Worm (Caenorhabditis elegans) whole organism, L1 larva: ENCODE results near the gene F48E8.4.

Source experiments
- C04F5.9 ChIP-seq: sonication (generic microtip); optimal IDR thresholded peaks from 2 replicates; lab custom pipeline; 2016; ENCODE audit warnings: missing genetic modification characterization, missing compliant biosample characterization
- alr-1 ChIP-seq: fragments of 200-800 bp; sonication (Bioruptor generic); optimal IDR thresholded peaks from 2 replicates; lab custom pipeline; 2018; ENCODE audit warnings: borderline replicate concordance, mild to moderate bottlenecking, missing genetic modification characterization, missing compliant biosample characterization
- blmp-1 ChIP-seq: fragments of 150-350 bp; optimal IDR thresholded peaks from 2 replicates; lab custom pipeline; 2014; ENCODE audit warnings: missing biosample characterization, missing genetic modification characterization
- ceh-88 ChIP-seq: fragments of 200-800 bp; sonication (Bioruptor generic); IDR thresholded peaks from 2 replicates; pipeline ENCODE4 v1.3.6; 2022; ENCODE audit warnings: missing genetic modification characterization, missing compliant biosample characterization
- dpl-1 ChIP-seq, 3 experiments: fragments of 150-350 bp in 2 of 3; sonication (generic microtip) in 1 of 3; optimal IDR thresholded peaks; 2 replicates each; lab custom pipeline; 2014 to 2017; ENCODE audit warnings: missing biosample characterization in 3 of 3, missing genetic modification characterization in 3 of 3, missing genetic modification reagents in 3 of 3
- dsc-1 ChIP-seq: sonication (generic microtip); optimal IDR thresholded peaks from 2 replicates; lab custom pipeline; 2016; ENCODE audit warnings: mild to moderate bottlenecking, missing genetic modification characterization, missing compliant biosample characterization
- efl-1 ChIP-seq, 4 experiments: fragments of 150-350 bp; optimal IDR thresholded peaks in 3 of 4; peaks in 1 of 4; 1 replicate in 1 of 4; 2 replicates in 3 of 4; lab custom pipeline; 2014; ENCODE audit warnings: missing biosample characterization in 2 of 4, missing genetic modification characterization in 2 of 4, missing genetic modification reagents in 2 of 4
- elt-3 ChIP-seq, 6 experiments: fragments of 150-350 bp in 1 of 6; sonication (generic microtip); optimal IDR thresholded peaks; 2 replicates each; lab custom pipeline; 2017 to 2018; ENCODE audit warnings: missing biosample characterization in 6 of 6, missing genetic modification characterization in 6 of 6, inconsistent platforms in 1 of 6
- fkh-10 ChIP-seq: sonication (generic microtip); optimal IDR thresholded peaks from 2 replicates; lab custom pipeline; 2017; ENCODE audit warnings: missing biosample characterization, missing genetic modification reagents, missing genetic modification characterization
- fkh-4 ChIP-seq: sonication (generic microtip); optimal IDR thresholded peaks from 2 replicates; lab custom pipeline; 2016; ENCODE audit warnings: missing compliant biosample characterization, missing genetic modification characterization, borderline replicate concordance
- fkh-8 ChIP-seq: sonication (generic microtip); optimal IDR thresholded peaks from 2 replicates; lab custom pipeline; 2016; ENCODE audit warnings: mild to moderate bottlenecking, missing genetic modification characterization, missing compliant biosample characterization
- fos-1 ChIP-seq: fragments of 150-350 bp; optimal IDR thresholded peaks from 2 replicates; lab custom pipeline; 2014; ENCODE audit warnings: missing biosample characterization, missing genetic modification characterization
- hlh-17 ChIP-seq: fragments of 200-800 bp; sonication (Bioruptor generic); optimal IDR thresholded peaks from 2 replicates; lab custom pipeline; 2018; ENCODE audit warnings: missing genetic modification characterization, mild to moderate bottlenecking, missing compliant biosample characterization, moderate library complexity, borderline replicate concordance
- isw-1 ChIP-seq: fragments of 200-800 bp; sonication (Bioruptor generic); IDR thresholded peaks from 2 replicates; pipeline ENCODE4 v1.3.6; 2022; ENCODE audit warnings: missing genetic modification characterization, missing compliant biosample characterization
- jun-1 ChIP-seq: fragments of 150-350 bp; optimal IDR thresholded peaks from 2 replicates; lab custom pipeline; 2014; ENCODE audit warnings: missing biosample characterization, missing genetic modification reagents, missing genetic modification characterization
- lin-14 ChIP-seq: fragments of 200-800 bp; sonication (Bioruptor generic); optimal IDR thresholded peaks from 2 replicates; lab custom pipeline; 2018; ENCODE audit warnings: mild to moderate bottlenecking, missing genetic modification characterization, moderate library complexity, missing compliant biosample characterization
- lin-35 ChIP-seq, 2 experiments: fragments of 150-350 bp; optimal IDR thresholded peaks; 2 replicates each; lab custom pipeline; 2014; ENCODE audit warnings: missing biosample characterization in 2 of 2, missing genetic modification characterization in 2 of 2, missing genetic modification reagents in 2 of 2
- lin-39 ChIP-seq: fragments of 150-350 bp; optimal IDR thresholded peaks from 2 replicates; lab custom pipeline; 2014; ENCODE audit warnings: missing biosample characterization, missing genetic modification reagents, missing genetic modification characterization
- mef-2 ChIP-seq: fragments of 150-350 bp; optimal IDR thresholded peaks from 2 replicates; lab custom pipeline; 2014; ENCODE audit warnings: missing biosample characterization, missing genetic modification characterization
- mep-1 ChIP-seq: fragments of 150-350 bp; optimal IDR thresholded peaks from 2 replicates; lab custom pipeline; 2014; ENCODE audit warnings: missing biosample characterization, missing genetic modification characterization
- nhr-12 ChIP-seq: sonication (generic microtip); optimal IDR thresholded peaks from 2 replicates; lab custom pipeline; 2017; ENCODE audit warnings: missing biosample characterization, missing genetic modification characterization
- nhr-19 ChIP-seq: fragments of 200-800 bp; sonication (Bioruptor generic); conservative IDR thresholded peaks from 2 replicates; pipeline ENCODE4 v1.3.6; 2022; ENCODE audit warnings: missing genetic modification characterization, missing compliant biosample characterization
- nhr-28 ChIP-seq: fragments of 150-350 bp; optimal IDR thresholded peaks from 2 replicates; lab custom pipeline; 2014; ENCODE audit warnings: missing biosample characterization, missing genetic modification characterization
- nhr-71 ChIP-seq: sonication (generic microtip); optimal IDR thresholded peaks from 2 replicates; lab custom pipeline; 2016; ENCODE audit warnings: mild to moderate bottlenecking, missing genetic modification characterization, moderate library complexity, missing compliant biosample characterization
- nhr-76 ChIP-seq: sonication (generic microtip); optimal IDR thresholded peaks from 2 replicates; lab custom pipeline; 2017; ENCODE audit warnings: missing biosample characterization, missing genetic modification characterization
- nhr-77 ChIP-seq: fragments of 150-350 bp; optimal IDR thresholded peaks from 2 replicates; lab custom pipeline; 2014; ENCODE audit warnings: missing biosample characterization, missing genetic modification characterization
- nhr-84 ChIP-seq: sonication (generic microtip); optimal IDR thresholded peaks from 2 replicates; lab custom pipeline; 2017; ENCODE audit warnings: missing biosample characterization, missing genetic modification characterization
- nhr-85 ChIP-seq: sonication (generic microtip); peaks from one replicate; lab custom pipeline; 2016; ENCODE audit warnings: missing genetic modification characterization, inconsistent platforms, missing compliant biosample characterization
- nhr-90 ChIP-seq: sonication (generic microtip); optimal IDR thresholded peaks from 2 replicates; lab custom pipeline; 2016; ENCODE audit warnings: mild to moderate bottlenecking, missing genetic modification characterization, missing compliant biosample characterization; ENCODE audit not compliant: poor library complexity
- pag-3 ChIP-seq: sonication (generic microtip); optimal IDR thresholded peaks from 2 replicates; lab custom pipeline; 2017; ENCODE audit warnings: missing genetic modification characterization, mild to moderate bottlenecking, missing compliant biosample characterization, antibody characterized with exemption, borderline replicate concordance; ENCODE audit not compliant: insufficient read depth
- rnt-1 ChIP-seq: sonication (generic microtip); optimal IDR thresholded peaks from 2 replicates; lab custom pipeline; 2016; ENCODE audit warnings: mild to moderate bottlenecking, missing genetic modification characterization, moderate library complexity, missing compliant biosample characterization
- snpc-4 ChIP-seq: fragments of 150-350 bp; optimal IDR thresholded peaks from 2 replicates; lab custom pipeline; 2014; ENCODE audit warnings: missing biosample characterization, missing genetic modification characterization
- snu-23 ChIP-seq: sonication (generic microtip); optimal IDR thresholded peaks from 2 replicates; lab custom pipeline; 2016; ENCODE audit warnings: missing genetic modification characterization, missing compliant biosample characterization
- sox-4 ChIP-seq: sonication (generic microtip); optimal IDR thresholded peaks from 2 replicates; lab custom pipeline; 2016; ENCODE audit warnings: missing genetic modification characterization, missing compliant biosample characterization
- swsn-7 ChIP-seq: sonication (generic microtip); optimal IDR thresholded peaks from 2 replicates; lab custom pipeline; 2016; ENCODE audit warnings: missing genetic modification characterization, missing compliant biosample characterization
- tbx-2 ChIP-seq: sonication (generic microtip); optimal IDR thresholded peaks from 2 replicates; lab custom pipeline; 2016; ENCODE audit warnings: missing genetic modification characterization, missing compliant biosample characterization
- tlp-1 ChIP-seq: fragments of 150-350 bp; optimal IDR thresholded peaks from 2 replicates; lab custom pipeline; 2014; ENCODE audit warnings: missing biosample characterization, missing genetic modification characterization
- unc-130 ChIP-seq: fragments of 150-350 bp; optimal IDR thresholded peaks from 2 replicates; lab custom pipeline; 2017; ENCODE audit warnings: missing biosample characterization, missing genetic modification characterization, inconsistent platforms
- unc-86 ChIP-seq: sonication (generic microtip); optimal IDR thresholded peaks from 2 replicates; lab custom pipeline; 2016; ENCODE audit warnings: missing genetic modification characterization, missing compliant biosample characterization
- unc-98 ChIP-seq: fragments of 200-800 bp; sonication (Bioruptor generic); IDR thresholded peaks from 2 replicates; pipeline ENCODE4 v1.3.6; 2022; ENCODE audit warnings: missing genetic modification characterization, missing compliant biosample characterization
- zag-1 ChIP-seq: fragments of 150-350 bp; optimal IDR thresholded peaks from 2 replicates; lab custom pipeline; 2014; ENCODE audit warnings: missing biosample characterization, missing genetic modification characterization
- ztf-11 ChIP-seq, 2 experiments: sonication (generic microtip); optimal IDR thresholded peaks; 2 replicates each; lab custom pipeline; 2016 to 2017; ENCODE audit warnings: missing genetic modification characterization in 2 of 2, missing biosample characterization in 1 of 2, missing compliant biosample characterization in 1 of 2

Gene F48E8.4

ce11 chrIII:5483738-5484315, 30.4 kb downstream of the F48E8.4 start, which contains the start of the genes R02F2.7 and R02F2.4 (continued):
- no peak for TF ChIP-seq lin-39 (tag; lab: Kevin White, UChicago)
- no peak for TF ChIP-seq nhr-19 (GFP tag; lab: Robert Waterston, UW)
- no peak for TF ChIP-seq jun-1 (tag; lab: Kevin White, UChicago)
- no peak for TF ChIP-seq dsc-1 (tag; lab: Kevin White, UChicago)

DNA sequence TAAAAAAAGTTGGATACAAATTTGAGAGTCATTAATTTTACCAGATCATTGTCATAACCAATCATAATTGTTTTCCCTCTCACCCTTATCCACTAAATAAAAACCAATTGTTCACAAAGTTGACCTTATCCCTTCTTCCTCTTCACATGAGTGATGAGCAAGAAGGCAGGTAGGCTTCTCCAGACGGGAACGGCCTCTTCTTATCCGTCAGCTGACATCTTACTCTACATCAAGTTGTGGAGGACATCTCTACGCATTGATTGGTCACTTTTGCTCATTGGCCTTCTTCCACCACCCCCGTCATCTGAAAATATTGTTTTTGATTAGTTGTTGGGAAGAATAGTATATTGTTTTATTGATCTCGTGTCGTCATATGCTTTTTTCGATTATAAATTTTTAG, 33.0 kb downstream of the F48E8.4 start:
- TF ChIP-seq rnt-1 (tag; lab: Kevin White, UChicago), result peak; percentile 26
- TF ChIP-seq alr-1 (tag; lab: Kevin White, UChicago), result no peak
- TF ChIP-seq unc-130 (tag; lab: Kevin White, UChicago), result no peak
- no peak for TF ChIP-seq blmp-1
- TF ChIP-seq ceh-88 (GFP tag; lab: Robert Waterston, UW), result no peak
- TF ChIP-seq nhr-77, result no peak
- no peak for TF ChIP-seq tlp-1 (tag; lab: Kevin White, UChicago)
- no peak for TF ChIP-seq nhr-12 (tag; lab: Kevin White, UChicago)
- no peak for TF ChIP-seq efl-1 (optimal IDR thresholded peaks at IDR 0.05; lab: Kevin White, UChicago)
- TF ChIP-seq efl-1 (GFP tag; optimal IDR thresholded peaks at IDR 0.05 in 1 of 2; lab: Kevin White, UChicago), result peak in 1 of 2 experiments; percentile 42

- TF ChIP-seq nhr-77 (no peak), swsn-7 (no peak), nhr-71 (tag; lab: Kevin White, UChicago) (no peak), snu-23 (GFP tag; lab: Kevin White, UChicago) (no peak), efl-1 (optimal IDR thresholded peaks at IDR 0.05; lab: Kevin White, UChicago) (no peak), efl-1 (GFP tag; optimal IDR thresholded peaks at IDR 0.05 in 1 of 2; lab: Kevin White, UChicago) (peak in 1 of 2 experiments; percentile 45), ztf-11 (tag; optimal IDR thresholded peaks at IDR 0.05; lab: Kevin White, UChicago) (no peak), nhr-12 (tag; lab: Kevin White, UChicago) (no peak), hlh-17 (GFP tag; lab: Kevin White, UChicago) (no peak), elt-3 (tag; optimal IDR thresholded peaks at IDR 0.05; lab: Kevin White, UChicago) (no peak), nhr-85 (tag; lab: Kevin White, UChicago) (peak; percentile 9), mef-2 (tag; lab: Kevin White, UChicago) (no peak)
Measured at ce11 chrIII:5487087-5487603, 33.8 kb downstream of the F48E8.4 start, which contains the start of gene osg-1. Gene osg-1 (plus strand): TSS chrIII:5487553.

ce11 chrIII:5495168-5495567, 41.8 kb downstream of the F48E8.4 start, which contains the start of gene R02F2.8:
Gene R02F2.8 (minus strand): TSS chrIII:5495268.
- TF ChIP-seq nhr-84 (tag; lab: Kevin White, UChicago) (no peak), nhr-90 (tag; lab: Kevin White, UChicago) (no peak), sox-4 (tag; lab: Kevin White, UChicago) (no peak), dpl-1 (GFP tag; optimal IDR thresholded peaks at IDR 0.05; lab: Kevin White, UChicago) (no peak), C04F5.9 (tag; lab: Kevin White, UChicago) (no peak), fkh-10 (GFP tag; lab: Kevin White, UChicago) (no peak), fkh-4 (tag; lab: Kevin White, UChicago) (no peak), zag-1 (tag; lab: Kevin White, UChicago) (no peak), isw-1 (GFP tag; lab: Robert Waterston, UW) (no peak), unc-98 (GFP tag; lab: Robert Waterston, UW) (no peak), nhr-76 (no peak)

ce11 chrIII:5498973-5499372, 45.6 kb downstream of the F48E8.4 start, which contains the start of gene R02F2.9:
Gene R02F2.9 (plus strand): TSS chrIII:5499190.
- TF ChIP-seq unc-86 (tag; lab: Kevin White, UChicago), result peak; percentile 59
- TF ChIP-seq pag-3 (tag; lab: Kevin White, UChicago), result no peak
- peak; percentile 75 for TF ChIP-seq dsc-1 (tag; lab: Kevin White, UChicago)
- TF ChIP-seq tbx-2 (tag; lab: Kevin White, UChicago), result peak; percentile 70
- TF ChIP-seq nhr-28 (tag; lab: Kevin White, UChicago), result no peak
- TF ChIP-seq efl-1 (optimal IDR thresholded peaks at IDR 0.05; lab: Kevin White, UChicago), result peak; percentile 62 to 93
- TF ChIP-seq efl-1 (GFP tag; optimal IDR thresholded peaks at IDR 0.05 in 1 of 2; lab: Kevin White, UChicago), result peak; percentile 94 to 99
- peak; percentile 58 for TF ChIP-seq lin-14
- TF ChIP-seq isw-1 (GFP tag; lab: Robert Waterston, UW), result peak; percentile 54
- peak; percentile 74 for TF ChIP-seq snu-23 (GFP tag; lab: Kevin White, UChicago)
- peak; percentile 17 for TF ChIP-seq snpc-4 (tag; lab: Kevin White, UChicago)
- peak; percentile 91 to 96 for TF ChIP-seq lin-35 (GFP tag; optimal IDR thresholded peaks at IDR 0.05; lab: Kevin White, UChicago)
- peak; percentile 53 for TF ChIP-seq mep-1 (tag; lab: Kevin White, UChicago)
- TF ChIP-seq fkh-8 (tag; lab: Kevin White, UChicago), result peak; percentile 41
- peak; percentile 69 for TF ChIP-seq nhr-19 (GFP tag; lab: Robert Waterston, UW)
- TF ChIP-seq nhr-71 (tag; lab: Kevin White, UChicago), result peak; percentile 82
- TF ChIP-seq fos-1 (tag; lab: Kevin White, UChicago), result no peak
